ENCODE assay signal across 1 fruit fly cellular context in genomic region chrX:19289318-19289970, dm6.
TF ChIP-seq lines count a peak whose summit lies in the region.

No protein-coding gene starts in this region.

TF ChIP-seq in whole organism, embryonic, 481 proteins besides CTCF, POLR2A, EP300 and RAD21 (continued from another document and continues in another):
- TF ChIP-seq Antp (GFP tag; optimal IDR thresholded peaks at IDR 0.05; lab: Kevin White, UChicago): peak; percentile 87
- peak; percentile 90 for TF ChIP-seq ATbp (GFP tag; optimal IDR thresholded peaks at IDR 0.05; lab: Kevin White, UChicago)
- TF ChIP-seq CG3847 (GFP tag; IDR thresholded peaks at IDR 0.05; lab: Robert Waterston, UW): peak; percentile 80
- peak; percentile 34 for TF ChIP-seq CG10431 (GFP tag; optimal IDR thresholded peaks at IDR 0.05; lab: Kevin White, UChicago)
- peak; percentile 82 for TF ChIP-seq CG1792 (GFP tag; optimal IDR thresholded peaks at IDR 0.05; lab: Kevin White, UChicago)
- peak; percentile 95 for TF ChIP-seq CG17328 (GFP tag; IDR thresholded peaks at IDR 0.05; lab: Robert Waterston, UW)
- TF ChIP-seq mld (GFP tag; IDR thresholded peaks at IDR 0.05; lab: Robert Waterston, UW; ENCODE audit: partially characterized antibody): no peak
- no peak for TF ChIP-seq Tbp (GFP tag; optimal IDR thresholded peaks at IDR 0.05; lab: Kevin White, UChicago)
- peak; percentile 95 for TF ChIP-seq oc (tag; optimal IDR thresholded peaks at IDR 0.05; lab: Kevin White, UChicago)
- TF ChIP-seq cato (GFP tag; optimal IDR thresholded peaks at IDR 0.05; lab: Kevin White, UChicago; ENCODE audit: borderline replicate concordance): peak; percentile 80
- TF ChIP-seq eve (GFP tag; optimal IDR thresholded peaks at IDR 0.05; lab: Kevin White, UChicago): peak in 1 of 2 experiments; percentile 93
- no peak for TF ChIP-seq gfzf (GFP tag; optimal IDR thresholded peaks at IDR 0.05; lab: Kevin White, UChicago)
- peak; percentile 87 for TF ChIP-seq CG11093 (GFP tag; IDR thresholded peaks at IDR 0.05; lab: Robert Waterston, UW)
- TF ChIP-seq CG17186 (GFP tag; optimal IDR thresholded peaks at IDR 0.05; lab: Kevin White, UChicago): peak; percentile 69
- peak; percentile 84 for TF ChIP-seq Gsc (GFP tag; IDR thresholded peaks at IDR 0.05; lab: Robert Waterston, UW)
- TF ChIP-seq psq (GFP tag; optimal IDR thresholded peaks at IDR 0.05; lab: Kevin White, UChicago): peak; percentile 2
- TF ChIP-seq CG3281 (GFP tag; optimal IDR thresholded peaks at IDR 0.05; lab: Kevin White, UChicago): peak; percentile 72
- peak; percentile 87 for TF ChIP-seq CoRest (tag; optimal IDR thresholded peaks at IDR 0.05; lab: Kevin White, UChicago)
- peak; percentile 89 for TF ChIP-seq Oaz (GFP tag; IDR thresholded peaks at IDR 0.05; lab: Robert Waterston, UW)
- no peak for TF ChIP-seq bbx (GFP tag; IDR thresholded peaks at IDR 0.05; lab: Robert Waterston, UW; ENCODE audit: partially characterized antibody)
- TF ChIP-seq E2f2 (GFP tag; IDR thresholded peaks at IDR 0.05; lab: Robert Waterston, UW): peak; percentile 68
- peak; percentile 77 for TF ChIP-seq CG43689 (GFP tag; IDR thresholded peaks at IDR 0.05; lab: Robert Waterston, UW)
- peak; percentile 89 for TF ChIP-seq CG6689 (GFP tag; IDR thresholded peaks at IDR 0.05; lab: Robert Waterston, UW)
- TF ChIP-seq kni (GFP tag; optimal IDR thresholded peaks at IDR 0.05; lab: Kevin White, UChicago): peak; percentile 75
- TF ChIP-seq E2f1 (GFP tag; IDR thresholded peaks at IDR 0.05; lab: Robert Waterston, UW): peak; percentile 85
- peak; percentile 91 for TF ChIP-seq CG11504 (tag; optimal IDR thresholded peaks at IDR 0.05; lab: Kevin White, UChicago)
- TF ChIP-seq pnt (GFP tag; optimal IDR thresholded peaks at IDR 0.05; lab: Kevin White, UChicago): peak; percentile 89
- TF ChIP-seq Sry-β (GFP tag; optimal IDR thresholded peaks at IDR 0.05; lab: Kevin White, UChicago): peak; percentile 20
- TF ChIP-seq CG42726 (GFP tag; IDR thresholded peaks at IDR 0.05; lab: Robert Waterston, UW; ENCODE audit: partially characterized antibody): no peak
- TF ChIP-seq klu (GFP tag; IDR thresholded peaks at IDR 0.05; lab: Robert Waterston, UW): peak; percentile 69
- TF ChIP-seq BEAF-32 (GFP tag; optimal IDR thresholded peaks at IDR 0.05; lab: Kevin White, UChicago): no peak
- peak; percentile 93 for TF ChIP-seq HLH3B (GFP tag; IDR thresholded peaks at IDR 0.05; lab: Robert Waterston, UW)
- peak; percentile 82 for TF ChIP-seq Ssrp (tag; optimal IDR thresholded peaks at IDR 0.05; lab: Kevin White, UChicago)
- TF ChIP-seq CG8388 (GFP tag; optimal IDR thresholded peaks at IDR 0.05; lab: Kevin White, UChicago): peak; percentile 86
- TF ChIP-seq CG4820 (GFP tag; optimal IDR thresholded peaks at IDR 0.05; lab: Kevin White, UChicago): peak; percentile 88
- TF ChIP-seq CG30431 (GFP tag; optimal IDR thresholded peaks at IDR 0.05; lab: Kevin White, UChicago): peak; percentile 83
- peak; percentile 62 for TF ChIP-seq Usf (GFP tag; optimal IDR thresholded peaks at IDR 0.05; lab: Kevin White, UChicago)
- TF ChIP-seq CG18619 (GFP tag; optimal IDR thresholded peaks at IDR 0.05; lab: Kevin White, UChicago): peak; percentile 73
- peak; percentile 92 for TF ChIP-seq tap (tag; optimal IDR thresholded peaks at IDR 0.05; lab: Kevin White, UChicago)
- TF ChIP-seq fd96Cb (tag; optimal IDR thresholded peaks at IDR 0.05; lab: Kevin White, UChicago): peak; percentile 90
- no peak for TF ChIP-seq pzg (GFP tag; optimal IDR thresholded peaks at IDR 0.05; lab: Kevin White, UChicago)
- TF ChIP-seq CG9215 (GFP tag; IDR thresholded peaks at IDR 0.05; lab: Robert Waterston, UW): peak; percentile 71
- peak; percentile 82 for TF ChIP-seq CG18599 (GFP tag; optimal IDR thresholded peaks at IDR 0.05; lab: Kevin White, UChicago)
- TF ChIP-seq Chrac-16 (GFP tag; optimal IDR thresholded peaks at IDR 0.05; lab: Kevin White, UChicago): peak; percentile 83
- TF ChIP-seq CG13894 (tag; optimal IDR thresholded peaks at IDR 0.05; lab: Kevin White, UChicago): peak; percentile 31
- TF ChIP-seq sima (GFP tag; optimal IDR thresholded peaks at IDR 0.05; lab: Kevin White, UChicago): peak; percentile 42
- peak; percentile 88 for TF ChIP-seq jing (GFP tag; optimal IDR thresholded peaks at IDR 0.05; lab: Kevin White, UChicago)
- TF ChIP-seq sisA (GFP tag; IDR thresholded peaks at IDR 0.05; lab: Robert Waterston, UW): peak; percentile 96
- TF ChIP-seq dysf (GFP tag; IDR thresholded peaks at IDR 0.05; lab: Robert Waterston, UW): peak; percentile 92
- TF ChIP-seq gsb (GFP tag; IDR thresholded peaks at IDR 0.05; lab: Robert Waterston, UW): peak; percentile 74
- peak; percentile 97 for TF ChIP-seq Drgx (GFP tag; IDR thresholded peaks at IDR 0.05; lab: Robert Waterston, UW)
- peak; percentile 90 for TF ChIP-seq CG7839 (tag; optimal IDR thresholded peaks at IDR 0.05; lab: Kevin White, UChicago)
- peak; percentile 61 for TF ChIP-seq trem (tag; optimal IDR thresholded peaks at IDR 0.05; lab: Kevin White, UChicago)
- peak; percentile 72 for TF ChIP-seq Atf3 (GFP tag; optimal IDR thresholded peaks at IDR 0.05; lab: Kevin White, UChicago)
- peak; percentile 87 for TF ChIP-seq CG17385 (GFP tag; optimal IDR thresholded peaks at IDR 0.05; lab: Kevin White, UChicago)
- TF ChIP-seq Optix (GFP tag; IDR thresholded peaks at IDR 0.05; lab: Robert Waterston, UW): peak; percentile 94
- no peak for TF ChIP-seq hkb (optimal IDR thresholded peaks at IDR 0.05; lab: Kevin White, UChicago)
- peak; percentile 95 for TF ChIP-seq hkb (GFP tag; IDR thresholded peaks at IDR 0.05; lab: Robert Waterston, UW)
- TF ChIP-seq CG7357 (GFP tag; IDR thresholded peaks at IDR 0.05; lab: Robert Waterston, UW): peak; percentile 79; the same call in 2 of the 3 replicates
- TF ChIP-seq gcm2 (GFP tag; optimal IDR thresholded peaks at IDR 0.05; lab: Kevin White, UChicago): peak; percentile 88
- peak; percentile 83 for TF ChIP-seq ssp (GFP tag; IDR thresholded peaks at IDR 0.05; lab: Robert Waterston, UW)
- peak; percentile 47 for TF ChIP-seq fu2 (GFP tag; optimal IDR thresholded peaks at IDR 0.05; lab: Kevin White, UChicago)
- peak; percentile 89 for TF ChIP-seq gem (tag; optimal IDR thresholded peaks at IDR 0.05; lab: Kevin White, UChicago)
- peak; percentile 86 for TF ChIP-seq PHDP (tag; optimal IDR thresholded peaks at IDR 0.05; lab: Kevin White, UChicago)
- TF ChIP-seq CG11723 (GFP tag; optimal IDR thresholded peaks at IDR 0.05; lab: Kevin White, UChicago): peak; percentile 84
- peak; percentile 90 for TF ChIP-seq chn (GFP tag; optimal IDR thresholded peaks at IDR 0.05; lab: Kevin White, UChicago)
- TF ChIP-seq stc (GFP tag; IDR thresholded peaks at IDR 0.05; lab: Robert Waterston, UW): peak; percentile 87
- peak; percentile 82 for TF ChIP-seq HHEX (GFP tag; optimal IDR thresholded peaks at IDR 0.05; lab: Kevin White, UChicago)
- TF ChIP-seq CG7987 (GFP tag; optimal IDR thresholded peaks at IDR 0.05; lab: Kevin White, UChicago): peak; percentile 75
- TF ChIP-seq CG11456 (GFP tag; IDR thresholded peaks at IDR 0.05; lab: Robert Waterston, UW): peak; percentile 92
- peak; percentile 76 for TF ChIP-seq ro (GFP tag; IDR thresholded peaks at IDR 0.05; lab: Robert Waterston, UW)
- TF ChIP-seq CG14860 (GFP tag; IDR thresholded peaks at IDR 0.05; lab: Robert Waterston, UW; ENCODE audit: partially characterized antibody): no peak
- no peak for TF ChIP-seq CG7928 (GFP tag; optimal IDR thresholded peaks at IDR 0.05; lab: Kevin White, UChicago)
- TF ChIP-seq Dfd (GFP tag; optimal IDR thresholded peaks at IDR 0.05; lab: Kevin White, UChicago): no peak
- TF ChIP-seq croc (GFP tag; conservative IDR thresholded peaks at IDR 0.05; lab: Robert Waterston, UW): peak; percentile 85
- TF ChIP-seq Mad (GFP tag; optimal IDR thresholded peaks at IDR 0.05; lab: Kevin White, UChicago): peak; percentile 83
- peak; percentile 57 for TF ChIP-seq CG10274 (GFP tag; optimal IDR thresholded peaks at IDR 0.05; lab: Kevin White, UChicago)
- TF ChIP-seq cwo (GFP tag; optimal IDR thresholded peaks at IDR 0.05; lab: Kevin White, UChicago): peak; percentile 70
- peak; percentile 91 for TF ChIP-seq tin (GFP tag; optimal IDR thresholded peaks at IDR 0.05; lab: Kevin White, UChicago)
- peak; percentile 71 for TF ChIP-seq her (GFP tag; optimal IDR thresholded peaks at IDR 0.05; lab: Kevin White, UChicago)
- peak; percentile 85 for TF ChIP-seq CG9609 (GFP tag; optimal IDR thresholded peaks at IDR 0.05; lab: Kevin White, UChicago)
- no peak for TF ChIP-seq CG34224 (GFP tag; IDR thresholded peaks at IDR 0.05; lab: Robert Waterston, UW; ENCODE audit: partially characterized antibody)
- TF ChIP-seq hth (optimal IDR thresholded peaks at IDR 0.05; lab: Kevin White, UChicago): no peak
- peak; percentile 87 for TF ChIP-seq CG8924 (tag; optimal IDR thresholded peaks at IDR 0.05; lab: Kevin White, UChicago)
- TF ChIP-seq fd102C (GFP tag; optimal IDR thresholded peaks at IDR 0.05; lab: Kevin White, UChicago): peak; percentile 17
- peak; percentile 51; the same call in 1 of the 2 replicates for TF ChIP-seq MBD-R2 (GFP tag; IDR thresholded peaks at IDR 0.05; lab: Robert Waterston, UW)
- peak; percentile 91 for TF ChIP-seq lmd (GFP tag; IDR thresholded peaks at IDR 0.05; lab: Robert Waterston, UW)
- peak; percentile 94 for TF ChIP-seq Ptx1 (GFP tag; IDR thresholded peaks at IDR 0.05; lab: Robert Waterston, UW)
- TF ChIP-seq CG10979 (tag; optimal IDR thresholded peaks at IDR 0.05; lab: Kevin White, UChicago): peak; percentile 84
- peak; percentile 21 for TF ChIP-seq B-H2 (GFP tag; optimal IDR thresholded peaks at IDR 0.05; lab: Kevin White, UChicago)
- peak; percentile 98 for TF ChIP-seq ci (GFP tag; IDR thresholded peaks at IDR 0.05; lab: Robert Waterston, UW)
- no peak for TF ChIP-seq knrl (GFP tag; IDR thresholded peaks at IDR 0.05; lab: Robert Waterston, UW; ENCODE audit: partially characterized antibody)
- peak; percentile 44 for TF ChIP-seq exex (tag; optimal IDR thresholded peaks at IDR 0.05; lab: Kevin White, UChicago)
- peak; percentile 89 for TF ChIP-seq CG2712 (tag; optimal IDR thresholded peaks at IDR 0.05; lab: Kevin White, UChicago)
- peak; percentile 83 for TF ChIP-seq CG2875 (GFP tag; optimal IDR thresholded peaks at IDR 0.05; lab: Kevin White, UChicago)
- TF ChIP-seq CG11247 (GFP tag; IDR thresholded peaks at IDR 0.05; lab: Robert Waterston, UW): peak; percentile 87
- TF ChIP-seq CG3407 (GFP tag; optimal IDR thresholded peaks at IDR 0.05; lab: Kevin White, UChicago): peak; percentile 83
- peak; percentile 18 for TF ChIP-seq CG34376 (GFP tag; optimal IDR thresholded peaks at IDR 0.05; lab: Kevin White, UChicago)
- peak; percentile 94 for TF ChIP-seq CG14441 (GFP tag; IDR thresholded peaks at IDR 0.05; lab: Robert Waterston, UW)
- peak; percentile 95 for TF ChIP-seq CG34422 (GFP tag; IDR thresholded peaks at IDR 0.05; lab: Robert Waterston, UW)
- TF ChIP-seq CG11695 (GFP tag; IDR thresholded peaks at IDR 0.05; lab: Robert Waterston, UW): peak; percentile 84
- TF ChIP-seq CG17612 (GFP tag; IDR thresholded peaks at IDR 0.05; lab: Robert Waterston, UW): peak; percentile 82
- peak; percentile 90 for TF ChIP-seq peb (GFP tag; IDR thresholded peaks at IDR 0.05; lab: Robert Waterston, UW)
- TF ChIP-seq odd (GFP tag; optimal IDR thresholded peaks at IDR 0.05; lab: Kevin White, UChicago): peak; percentile 77
- TF ChIP-seq CG1647 (GFP tag; optimal IDR thresholded peaks at IDR 0.05; lab: Kevin White, UChicago): peak; percentile 88
- TF ChIP-seq CG18764 (GFP tag; optimal IDR thresholded peaks at IDR 0.05; lab: Kevin White, UChicago): peak; percentile 71
- TF ChIP-seq kay (GFP tag; optimal IDR thresholded peaks at IDR 0.05; lab: Kevin White, UChicago): peak; percentile 72
- no peak for TF ChIP-seq ftz-f1 (GFP tag; optimal IDR thresholded peaks at IDR 0.05; lab: Kevin White, UChicago)
- TF ChIP-seq emc (GFP tag; optimal IDR thresholded peaks at IDR 0.05; lab: Kevin White, UChicago): peak; percentile 15
- TF ChIP-seq gsb-n (tag; optimal IDR thresholded peaks at IDR 0.05; lab: Kevin White, UChicago): peak; percentile 86
- TF ChIP-seq Rx (GFP tag; IDR thresholded peaks at IDR 0.05; lab: Robert Waterston, UW): peak; percentile 90
- TF ChIP-seq lab (GFP tag; optimal IDR thresholded peaks at IDR 0.05; lab: Kevin White, UChicago): peak; percentile 90
- peak; percentile 83 for TF ChIP-seq Lim3 (GFP tag; IDR thresholded peaks at IDR 0.05; lab: Robert Waterston, UW)
- peak; percentile 61 for TF ChIP-seq NK7.1 (GFP tag; optimal IDR thresholded peaks at IDR 0.05; lab: Kevin White, UChicago)
- peak; percentile 12; the same call in 1 of the 2 replicates for TF ChIP-seq Adf1 (GFP tag; IDR thresholded peaks at IDR 0.05; lab: Robert Waterston, UW)
- TF ChIP-seq CHES-1-like (GFP tag; optimal IDR thresholded peaks at IDR 0.05; lab: Kevin White, UChicago): peak; percentile 55
- TF ChIP-seq gt (GFP tag; IDR thresholded peaks at IDR 0.05; lab: Robert Waterston, UW): peak; percentile 75
- TF ChIP-seq mirr (GFP tag; optimal IDR thresholded peaks at IDR 0.05; lab: Kevin White, UChicago): peak; percentile 55
- TF ChIP-seq sqz (GFP tag; optimal IDR thresholded peaks at IDR 0.05; lab: Kevin White, UChicago): peak; percentile 81
- TF ChIP-seq jigr1 (GFP tag; IDR thresholded peaks at IDR 0.05; lab: Robert Waterston, UW): peak; percentile 66; the same call in 1 of the 3 replicates
- TF ChIP-seq btn (GFP tag; optimal IDR thresholded peaks at IDR 0.05; lab: Kevin White, UChicago): peak; percentile 84
- TF ChIP-seq Pdp1 (GFP tag; optimal IDR thresholded peaks at IDR 0.05; lab: Kevin White, UChicago): peak; percentile 83 to 88
- TF ChIP-seq CG16779 (GFP tag; IDR thresholded peaks at IDR 0.05; lab: Robert Waterston, UW): peak; percentile 77
- TF ChIP-seq CG12391 (tag; optimal IDR thresholded peaks at IDR 0.05; lab: Kevin White, UChicago): peak; percentile 83
- peak; percentile 93 for TF ChIP-seq ase (GFP tag; IDR thresholded peaks at IDR 0.05; lab: Robert Waterston, UW)
- TF ChIP-seq NC2α (GFP tag; optimal IDR thresholded peaks at IDR 0.05; lab: Kevin White, UChicago): peak; percentile 79
- peak; percentile 65; the same call in 1 of the 2 replicates for TF ChIP-seq Doc2 (GFP tag; IDR thresholded peaks at IDR 0.05; lab: Robert Waterston, UW)
- peak; percentile 91 for TF ChIP-seq esg (GFP tag; conservative IDR thresholded peaks at IDR 0.05; lab: Robert Waterston, UW)
- peak; percentile 67 for TF ChIP-seq Ets97D (GFP tag; optimal IDR thresholded peaks at IDR 0.05; lab: Kevin White, UChicago)
- peak; percentile 52 for TF ChIP-seq Lhr (GFP tag; optimal IDR thresholded peaks at IDR 0.05; lab: Kevin White, UChicago)
- TF ChIP-seq CG15269 (tag; optimal IDR thresholded peaks at IDR 0.05; lab: Kevin White, UChicago): peak; percentile 92
- peak; percentile 83 for TF ChIP-seq nerfin-1 (tag; optimal IDR thresholded peaks at IDR 0.05; lab: Kevin White, UChicago)
